Fruit fly (Drosophila melanogaster): ENCODE results near the gene CG2061.
A peak's percentile ranks its signal among the peaks of the same experiment; 100 is the strongest.

CG2061 gene

DNA sequence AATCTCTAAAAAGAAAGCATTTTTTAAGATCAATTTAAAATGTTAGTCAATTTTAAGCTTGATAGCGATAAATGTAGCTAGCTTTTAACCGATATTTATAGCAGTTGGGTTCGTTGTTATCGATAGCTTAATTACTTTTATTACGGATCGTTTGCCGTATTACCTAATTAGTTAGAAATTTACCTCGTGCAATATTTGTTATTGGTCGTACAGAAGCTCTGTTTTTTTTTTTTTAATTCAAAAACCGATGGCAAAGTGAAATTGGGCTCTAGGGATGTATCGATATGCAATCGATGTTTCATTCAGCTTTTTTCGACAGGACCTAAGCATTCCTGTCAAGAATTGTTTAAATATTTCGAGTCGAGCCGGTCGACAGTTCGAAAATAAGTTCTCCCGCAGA, at the start of gene CG2061:
CG2061 (plus strand) TSS at position 292 of the 400 bp plus-strand sequence.
- no peak for TF ChIP-seq jim (GFP tag; optimal IDR thresholded peaks at IDR 0.05)
- TF ChIP-seq Abd-B (GFP tag; optimal IDR thresholded peaks at IDR 0.05) = no peak
- TF ChIP-seq usp (GFP tag; optimal IDR thresholded peaks at IDR 0.05) = no peak
- TF ChIP-seq dsf (GFP tag; optimal IDR thresholded peaks at IDR 0.05; ENCODE audit: borderline replicate concordance) = no peak
- no peak for TF ChIP-seq Dfd (GFP tag; optimal IDR thresholded peaks at IDR 0.05)
- peak; percentile 10 for TF ChIP-seq Myc (optimal IDR thresholded peaks at IDR 0.05)
- no peak for TF ChIP-seq Vsx2 (GFP tag; optimal IDR thresholded peaks at IDR 0.05; ENCODE audit: partially characterized antibody)
- no peak for TF ChIP-seq tai (GFP tag; optimal IDR thresholded peaks at IDR 0.05)
- TF ChIP-seq dl (GFP tag; optimal IDR thresholded peaks at IDR 0.05; ENCODE audit: insufficient read depth in 1 of 2, partially characterized antibody in 2 of 2) = no peak

DNA sequence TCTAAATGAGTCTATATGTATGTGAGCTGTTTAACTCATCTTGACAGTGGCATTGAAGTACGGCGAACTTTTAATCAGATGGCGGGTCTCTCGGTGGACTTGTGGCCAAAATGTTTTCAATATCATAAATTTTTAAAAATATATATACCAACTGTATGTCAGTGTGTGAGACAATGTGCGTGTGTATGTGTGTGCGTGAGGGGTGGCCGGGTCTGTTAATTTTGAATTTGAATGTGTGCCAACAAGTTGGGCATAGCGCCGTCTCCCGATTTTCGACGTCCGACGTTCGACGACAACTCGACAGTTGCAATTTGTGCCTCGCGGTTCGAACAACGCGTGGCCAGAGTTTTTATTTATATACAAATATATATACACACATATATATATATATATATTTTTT, 47.8 kb upstream of the CG2061 start, which contains the start of gene SmydA-4:
SmydA-4 (plus strand) TSS at position 301 of the 400 bp plus-strand sequence.
- TF ChIP-seq tai (GFP tag; optimal IDR thresholded peaks at IDR 0.05) (no peak), Myc (optimal IDR thresholded peaks at IDR 0.05) (no peak), ey (GFP tag; optimal IDR thresholded peaks at IDR 0.05) (no peak), dmrt93B (GFP tag; optimal IDR thresholded peaks at IDR 0.05) (no peak), sage (GFP tag; optimal IDR thresholded peaks at IDR 0.05) (no peak)

DNA sequence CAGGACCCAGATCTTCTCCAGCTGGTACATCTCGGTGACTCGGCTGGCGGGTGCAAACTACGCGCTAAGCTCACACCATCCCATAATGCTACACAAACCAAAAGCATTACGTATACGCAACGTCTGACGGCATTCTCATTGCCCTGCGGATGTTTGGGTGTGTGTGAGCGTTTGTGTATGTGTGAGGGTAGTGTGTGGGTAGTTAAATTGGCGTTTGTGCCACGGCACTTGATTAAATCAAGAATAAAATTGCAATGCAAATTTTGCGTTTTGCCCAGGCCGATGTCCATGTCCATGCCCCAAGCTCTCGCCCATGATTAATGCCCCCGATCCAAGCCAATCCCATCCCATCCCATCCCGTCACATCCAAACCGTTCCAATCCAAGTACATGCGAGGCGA, 38.8 kb upstream of the CG2061 start, which contains the start of gene CG1552:
CG1552 (minus strand) TSS at position 101 of the 400 bp plus-strand sequence.
- no peak for TF ChIP-seq dmrt93B (GFP tag; optimal IDR thresholded peaks at IDR 0.05)
- no peak for TF ChIP-seq usp (GFP tag; optimal IDR thresholded peaks at IDR 0.05)
- TF ChIP-seq pan (optimal IDR thresholded peaks at IDR 0.05) = no peak
- no peak for TF ChIP-seq ey (GFP tag; optimal IDR thresholded peaks at IDR 0.05)
- TF ChIP-seq Abd-B (GFP tag; optimal IDR thresholded peaks at IDR 0.05) = no peak
- TF ChIP-seq CrebA (GFP tag; optimal IDR thresholded peaks at IDR 0.05; ENCODE audit: borderline replicate concordance) = no peak
- TF ChIP-seq rgr (GFP tag; optimal IDR thresholded peaks at IDR 0.05) = no peak
- TF ChIP-seq dsf (GFP tag; optimal IDR thresholded peaks at IDR 0.05; ENCODE audit: borderline replicate concordance) = no peak
- no peak for TF ChIP-seq OdsH (GFP tag; optimal IDR thresholded peaks at IDR 0.05)
- TF ChIP-seq dl (GFP tag; optimal IDR thresholded peaks at IDR 0.05; ENCODE audit: insufficient read depth in 1 of 2, partially characterized antibody in 2 of 2) = no peak
- no peak for TF ChIP-seq sage (GFP tag; optimal IDR thresholded peaks at IDR 0.05)
- no peak for TF ChIP-seq tai (GFP tag; optimal IDR thresholded peaks at IDR 0.05)

- TF ChIP-seq dmrt93B (GFP tag; optimal IDR thresholded peaks at IDR 0.05) (no peak), foxo (GFP tag; optimal IDR thresholded peaks at IDR 0.05) (no peak), dl (GFP tag; optimal IDR thresholded peaks at IDR 0.05; ENCODE audit: insufficient read depth in 1 of 2, partially characterized antibody in 2 of 2) (no peak), pan (optimal IDR thresholded peaks at IDR 0.05) (no peak), usp (GFP tag; optimal IDR thresholded peaks at IDR 0.05) (no peak), Mio (GFP tag; optimal IDR thresholded peaks at IDR 0.05) (no peak), brk (GFP tag; optimal IDR thresholded peaks at IDR 0.05) (no peak), sv (GFP tag; optimal IDR thresholded peaks at IDR 0.05) (no peak), Vsx2 (GFP tag; optimal IDR thresholded peaks at IDR 0.05; ENCODE audit: partially characterized antibody) (no peak), N (GFP tag; optimal IDR thresholded peaks at IDR 0.05) (no peak), Sp1 (GFP tag; optimal IDR thresholded peaks at IDR 0.05) (no peak), Jra (GFP tag; optimal IDR thresholded peaks at IDR 0.05) (no peak), HLH106 (tag; optimal IDR thresholded peaks at IDR 0.05) (no peak), h (GFP tag; optimal IDR thresholded peaks at IDR 0.05) (no peak)
These were observed 32.8 kb upstream of the CG2061 start, which contains the start of gene CG1545 for dm6 chrX:11059519-11059918. Gene CG1545 (minus strand): TSS chrX:11059619.

dm6 chrX:11063070-11063469, 29.2 kb upstream of the CG2061 start, which contains the start of gene CG1537:
Gene CG1537 (minus strand): TSS chrX:11063170.
- no peak for TF ChIP-seq foxo (GFP tag; optimal IDR thresholded peaks at IDR 0.05)
- no peak for TF ChIP-seq N (GFP tag; optimal IDR thresholded peaks at IDR 0.05)
- TF ChIP-seq psq (GFP tag; optimal IDR thresholded peaks at IDR 0.05) = no peak
- TF ChIP-seq Myc (optimal IDR thresholded peaks at IDR 0.05) = no peak
- TF ChIP-seq sv (GFP tag; optimal IDR thresholded peaks at IDR 0.05) = no peak
- no peak for TF ChIP-seq CG9705 (GFP tag; optimal IDR thresholded peaks at IDR 0.05)
- no peak for TF ChIP-seq Jra (GFP tag; optimal IDR thresholded peaks at IDR 0.05)
- no peak for TF ChIP-seq OdsH (GFP tag; optimal IDR thresholded peaks at IDR 0.05)
- TF ChIP-seq rgr (GFP tag; optimal IDR thresholded peaks at IDR 0.05) = no peak
- no peak for TF ChIP-seq CG32264 (GFP tag; optimal IDR thresholded peaks at IDR 0.05)
- no peak for TF ChIP-seq Hr83 (GFP tag; optimal IDR thresholded peaks at IDR 0.05; ENCODE audit: poor library complexity, severe bottlenecking)
- no peak for TF ChIP-seq br (GFP tag; optimal IDR thresholded peaks at IDR 0.05)
- no peak for TF ChIP-seq jim (GFP tag; optimal IDR thresholded peaks at IDR 0.05)
- TF ChIP-seq Rel (GFP tag; optimal IDR thresholded peaks at IDR 0.05) = no peak
- no peak for TF ChIP-seq Rel (tag; optimal IDR thresholded peaks at IDR 0.05)
- no peak for TF ChIP-seq lola (GFP tag; optimal IDR thresholded peaks at IDR 0.05)
- TF ChIP-seq ey (GFP tag; optimal IDR thresholded peaks at IDR 0.05) = no peak
- no peak for TF ChIP-seq pan (optimal IDR thresholded peaks at IDR 0.05)
- TF ChIP-seq Mio (GFP tag; optimal IDR thresholded peaks at IDR 0.05) = no peak
- no peak for TF ChIP-seq h (GFP tag; optimal IDR thresholded peaks at IDR 0.05)

Measured in whole organism, wandering third instar larva.